Fruit fly (Drosophila melanogaster) whole organism, wandering third instar larva: Measurements from ENCODE around the gene CG33169.
A peak's percentile ranks its signal among the peaks of the same experiment; 100 is the strongest.

ENCODE experiments used
- Abd-B ChIP-seq: fragments of >200 bp; optimal IDR thresholded peaks from 2 replicates; lab custom pipeline; 2017; ENCODE audit warnings: missing biosample characterization, missing genetic modification characterization
- CG32264 ChIP-seq: fragments of 200-800 bp; sonication (Bioruptor generic); optimal IDR thresholded peaks from 2 replicates; lab custom pipeline; 2016; ENCODE audit warnings: missing biosample characterization, missing genetic modification characterization
- CG9705 ChIP-seq: fragments of 200-800 bp; sonication (Bioruptor generic); optimal IDR thresholded peaks from 2 replicates; lab custom pipeline; 2018; ENCODE audit warnings: missing biosample characterization, mild to moderate bottlenecking, missing genetic modification characterization
- CrebA ChIP-seq: fragments of 200-800 bp; sonication (Bioruptor generic); optimal IDR thresholded peaks from 2 replicates; lab custom pipeline; 2016; ENCODE audit warnings: missing biosample characterization, mild to moderate bottlenecking, missing genetic modification characterization, borderline replicate concordance
- Dfd ChIP-seq: fragments of >200 bp; optimal IDR thresholded peaks from 2 replicates; lab custom pipeline; 2017; ENCODE audit warnings: missing biosample characterization, missing genetic modification characterization
- Dif ChIP-seq: fragments of 200-275, 200-300 bp; sonication (Bioruptor generic); optimal IDR thresholded peaks from 2 replicates; lab custom pipeline; 2018; ENCODE audit warnings: missing biosample characterization, missing genetic modification characterization; ENCODE audit not compliant: partially characterized antibody
- HLH106 ChIP-seq: fragments of 200-800 bp; optimal IDR thresholded peaks from 3 replicates; lab custom pipeline; 2019; ENCODE audit warnings: missing biosample characterization, mild to moderate bottlenecking, missing genetic modification characterization, moderate library complexity
- Hr83 ChIP-seq: fragments of 200-300 bp; sonication (Bioruptor generic); optimal IDR thresholded peaks from 2 replicates; lab custom pipeline; 2016; ENCODE audit warnings: missing biosample characterization, mild to moderate bottlenecking, missing genetic modification characterization, moderate library complexity; ENCODE audit not compliant: poor library complexity, severe bottlenecking
- Jra ChIP-seq: sonication (Bioruptor generic); optimal IDR thresholded peaks from 2 replicates; lab custom pipeline; 2016; ENCODE audit warnings: missing biosample characterization, missing genetic modification characterization
- Mio ChIP-seq: sonication (Bioruptor generic); optimal IDR thresholded peaks from 2 replicates; lab custom pipeline; 2016; ENCODE audit warnings: missing biosample characterization, missing genetic modification characterization
- Myc ChIP-seq: fragments of >200 bp; optimal IDR thresholded peaks from 2 replicates; lab custom pipeline; 2017
- N ChIP-seq: fragments of >200 bp; optimal IDR thresholded peaks from 2 replicates; lab custom pipeline; 2018; ENCODE audit warnings: missing biosample characterization, missing external identifiers, missing genetic modification characterization
- Rel ChIP-seq, 2 experiments: fragments of 200-800 bp; sonication (Bioruptor generic) in 1 of 2; optimal IDR thresholded peaks; 2 replicates in 1 of 2; 3 replicates in 1 of 2; lab custom pipeline; 2016 to 2019; ENCODE audit warnings: mild to moderate bottlenecking in 2 of 2, missing biosample characterization in 2 of 2, missing genetic modification characterization in 2 of 2, moderate library complexity in 1 of 2
- Sp1 ChIP-seq: fragments of 200-800 bp; sonication (Bioruptor generic); optimal IDR thresholded peaks from 3 replicates; lab custom pipeline; 2019; ENCODE audit warnings: missing biosample characterization, mild to moderate bottlenecking, missing genetic modification characterization, moderate library complexity
- Vsx2 ChIP-seq: fragments of 200-300, 225-300 bp; sonication (Bioruptor generic); optimal IDR thresholded peaks from 2 replicates; lab custom pipeline; 2018; ENCODE audit warnings: missing biosample characterization, missing genetic modification characterization; ENCODE audit not compliant: partially characterized antibody
- br ChIP-seq: fragments of 200-800 bp; sonication (Bioruptor generic); optimal IDR thresholded peaks from 2 replicates; lab custom pipeline; 2016; ENCODE audit warnings: missing biosample characterization, missing genetic modification characterization
- brk ChIP-seq: fragments of 200-800 bp; sonication (Bioruptor generic); optimal IDR thresholded peaks from 2 replicates; lab custom pipeline; 2016; ENCODE audit warnings: missing biosample characterization, mild to moderate bottlenecking, missing genetic modification characterization
- dl ChIP-seq, 2 experiments: fragments of 175-275, 200-275 bp in 1 of 2; fragments of 200-275 bp in 1 of 2; sonication (Bioruptor generic); optimal IDR thresholded peaks; lab custom pipeline; 2018; ENCODE audit warnings: mild to moderate bottlenecking in 2 of 2, missing biosample characterization in 2 of 2, missing genetic modification characterization in 2 of 2, moderate library complexity in 2 of 2; ENCODE audit not compliant: partially characterized antibody in 2 of 2, insufficient read depth in 1 of 2
- dmrt93B ChIP-seq: fragments of 200-800 bp; sonication (Bioruptor generic); optimal IDR thresholded peaks from 2 replicates; lab custom pipeline; 2018; ENCODE audit warnings: missing biosample characterization, mild to moderate bottlenecking, missing genetic modification characterization
- dsf ChIP-seq: sonication (Bioruptor generic); optimal IDR thresholded peaks from 2 replicates; lab custom pipeline; 2016; ENCODE audit warnings: missing biosample characterization, missing genetic modification characterization, borderline replicate concordance
- ey ChIP-seq: fragments of 200-800 bp; sonication (Bioruptor generic); optimal IDR thresholded peaks from 2 replicates; lab custom pipeline; 2016; ENCODE audit warnings: missing biosample characterization, missing genetic modification characterization
- fru ChIP-seq: fragments of 200-800 bp; sonication (Bioruptor generic); optimal IDR thresholded peaks from 3 replicates; lab custom pipeline; 2016; ENCODE audit warnings: missing biosample characterization, mild to moderate bottlenecking, missing genetic modification characterization
- h ChIP-seq: fragments of 200-800 bp; sonication (Bioruptor generic); optimal IDR thresholded peaks from 3 replicates; lab custom pipeline; 2016; ENCODE audit warnings: missing biosample characterization, mild to moderate bottlenecking, missing genetic modification characterization
- jim ChIP-seq: fragments of 175-275, 200-325 bp; sonication (Bioruptor generic); optimal IDR thresholded peaks from 2 replicates; lab custom pipeline; 2016; ENCODE audit warnings: missing biosample characterization, mild to moderate bottlenecking, missing genetic modification characterization
- lola ChIP-seq: fragments of >200 bp; optimal IDR thresholded peaks from 2 replicates; lab custom pipeline; 2017; ENCODE audit warnings: missing biosample characterization, missing genetic modification characterization
- pan ChIP-seq: fragments of >200 bp; optimal IDR thresholded peaks from 2 replicates; lab custom pipeline; 2017
- rgr ChIP-seq: fragments of 200-800 bp; sonication (Bioruptor generic); optimal IDR thresholded peaks from 3 replicates; lab custom pipeline; 2016; ENCODE audit warnings: missing biosample characterization, mild to moderate bottlenecking, missing genetic modification characterization
- sage ChIP-seq: fragments of 200-800 bp; sonication (Bioruptor generic); optimal IDR thresholded peaks from 2 replicates; lab custom pipeline; 2016; ENCODE audit warnings: missing biosample characterization, mild to moderate bottlenecking, missing genetic modification characterization
- tai ChIP-seq: sonication (Bioruptor generic); optimal IDR thresholded peaks from 2 replicates; lab custom pipeline; 2016; ENCODE audit warnings: missing biosample characterization, missing genetic modification characterization
- woc ChIP-seq: sonication (Bioruptor generic); optimal IDR thresholded peaks from 2 replicates; lab custom pipeline; 2016; ENCODE audit warnings: missing biosample characterization, mild to moderate bottlenecking, missing genetic modification characterization

The CG33169 gene

DNA sequence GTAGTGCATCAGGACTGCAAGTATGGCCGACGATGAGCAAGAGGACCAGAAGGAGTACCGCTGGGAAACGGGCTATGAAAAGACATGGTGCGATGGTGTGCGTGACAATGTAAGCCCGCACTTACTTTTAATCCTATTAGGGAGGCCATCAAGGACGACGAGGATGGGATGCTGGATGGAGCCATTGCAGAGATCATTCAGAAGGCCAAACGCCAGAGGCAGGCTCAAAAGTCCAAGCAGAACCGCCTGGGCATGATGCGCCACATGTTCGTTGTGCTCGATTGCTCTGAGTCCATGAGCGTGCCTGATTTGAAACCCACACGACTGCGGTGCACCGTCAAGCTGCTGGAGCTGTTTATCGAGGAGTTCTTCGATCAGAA lies 15.7 kb downstream of the CG33169 start:
- TF ChIP-seq tai (GFP tag; lab: Kevin White, UChicago) (no peak), Myc (no peak), rgr (GFP tag; lab: Kevin White, UChicago) (no peak), CG32264 (GFP tag; lab: Kevin White, UChicago) (no peak), Mio (GFP tag; lab: Kevin White, UChicago) (no peak), lola (no peak), N (GFP tag; lab: Kevin White, UChicago) (no peak), Hr83 (GFP tag; lab: Kevin White, UChicago) (no peak), HLH106 (no peak)

DNA sequence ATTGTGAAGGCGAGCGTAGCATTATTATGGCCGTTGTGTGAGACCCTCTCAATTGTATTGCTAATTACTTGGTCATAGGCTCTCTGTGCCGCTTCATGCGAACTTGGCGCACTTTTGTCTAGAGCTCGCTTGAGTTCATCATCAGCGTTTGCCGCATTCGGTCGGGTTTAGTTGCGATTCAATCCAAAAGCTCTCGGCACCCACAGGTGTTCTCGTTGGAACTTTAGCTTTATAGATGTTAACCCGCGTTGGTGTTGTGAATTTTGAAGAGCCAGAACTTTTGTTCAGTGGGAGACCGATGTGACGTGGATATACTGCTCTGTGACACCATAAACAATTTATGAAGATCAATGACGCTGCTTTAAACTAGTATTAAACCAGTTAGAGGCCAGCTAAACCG lies 17.2 kb downstream of the CG33169 start, which contains the start of gene slif:
Gene slif, plus strand, starts transcription at position 132 of the 400 bp plus-strand sequence.
- no peak for TF ChIP-seq ey (GFP tag; lab: Kevin White, UChicago)
- no peak for TF ChIP-seq jim (GFP tag; lab: Kevin White, UChicago)
- TF ChIP-seq pan (lab: Kevin White, UChicago): no peak
- TF ChIP-seq Dif (GFP tag; lab: Kevin White, UChicago): no peak
- no peak for TF ChIP-seq dl (GFP tag; optimal IDR thresholded peaks at IDR 0.05; lab: Kevin White, UChicago; ENCODE audit: insufficient read depth in 1 of 2, partially characterized antibody in 2 of 2)
- TF ChIP-seq Vsx2 (GFP tag; lab: Kevin White, UChicago): no peak
- TF ChIP-seq woc (GFP tag; lab: Kevin White, UChicago): no peak
- TF ChIP-seq CrebA (GFP tag; lab: Kevin White, UChicago): no peak
- no peak for TF ChIP-seq HLH106

DNA sequence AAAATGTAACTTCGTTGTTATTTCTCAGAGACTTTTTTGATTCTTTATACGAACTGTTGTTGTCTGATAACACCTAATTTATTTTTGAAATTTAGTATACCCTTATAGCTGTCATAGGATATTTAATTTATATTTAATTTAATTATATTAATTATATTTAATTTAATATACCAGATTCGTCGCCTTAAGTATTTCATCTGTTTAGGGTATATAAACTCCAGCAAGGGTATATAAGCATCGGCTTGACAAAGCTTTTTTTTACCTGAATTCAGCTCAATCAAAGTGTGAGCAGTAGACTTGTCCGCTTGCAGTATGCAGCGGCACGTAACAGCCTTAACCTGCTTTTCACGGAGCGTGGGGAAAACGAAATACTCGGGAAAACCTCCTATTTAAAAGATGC lies 20.0 kb downstream of the CG33169 start:
- TF ChIP-seq br (GFP tag; lab: Kevin White, UChicago) (no peak), ey (GFP tag; lab: Kevin White, UChicago) (no peak), woc (GFP tag; lab: Kevin White, UChicago) (no peak), HLH106 (no peak), CrebA (GFP tag; lab: Kevin White, UChicago) (no peak)

DNA sequence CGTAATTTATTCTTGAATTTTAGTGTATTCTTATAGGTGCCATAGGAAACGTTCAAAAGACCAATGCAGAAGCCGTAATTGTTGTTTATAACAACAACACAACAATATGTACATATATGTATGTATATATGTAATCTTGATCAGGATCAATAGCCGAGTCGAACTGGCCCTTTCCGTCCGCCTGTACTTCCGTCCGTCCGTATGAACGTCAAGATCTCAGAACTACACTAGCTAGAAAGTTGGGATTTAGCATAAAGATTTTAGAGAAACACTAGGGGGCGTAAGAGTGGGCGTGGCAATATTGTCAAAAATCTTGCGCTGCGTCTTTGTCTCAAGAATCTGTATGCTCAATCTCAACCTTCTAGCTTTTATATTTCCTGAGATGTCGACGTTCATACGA lies 20.8 kb downstream of the CG33169 start:
- no peak for TF ChIP-seq dmrt93B (GFP tag; lab: Kevin White, UChicago)
- peak; percentile 39 for TF ChIP-seq Dfd (GFP tag; lab: Kevin White, UChicago)

DNA sequence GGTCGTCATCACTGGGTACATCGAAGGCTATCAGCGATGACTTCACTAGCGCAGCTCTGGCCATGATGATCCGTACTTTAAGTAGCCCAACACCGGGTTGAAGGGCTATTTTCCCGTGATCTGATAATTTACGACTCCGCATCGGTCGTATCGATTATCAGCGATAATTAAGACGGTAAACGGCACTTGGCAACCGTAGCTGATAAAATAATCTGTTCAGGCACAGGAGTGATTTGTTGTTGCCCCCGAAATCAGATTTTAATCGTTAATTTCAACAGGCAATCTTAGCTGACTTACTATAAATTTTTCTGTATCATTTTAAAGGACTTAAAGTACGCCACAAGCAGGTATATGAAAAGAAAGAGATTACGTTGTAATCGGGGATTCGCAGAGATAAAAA lies 22.2 kb downstream of the CG33169 start:
- TF ChIP-seq dsf (GFP tag; lab: Kevin White, UChicago) (no peak), lola (no peak), Rel (GFP tag; optimal IDR thresholded peaks at IDR 0.05; lab: Kevin White, UChicago) (no peak), Rel (tag; optimal IDR thresholded peaks at IDR 0.05; lab: Kevin White, UChicago) (no peak), Sp1 (GFP tag; lab: Kevin White, UChicago) (no peak), Abd-B (no peak), HLH106 (no peak), fru (GFP tag; lab: Kevin White, UChicago) (no peak), h (no peak), Jra (GFP tag; lab: Kevin White, UChicago) (no peak), brk (GFP tag; lab: Kevin White, UChicago) (no peak), rgr (GFP tag; lab: Kevin White, UChicago) (no peak), Dif (GFP tag; lab: Kevin White, UChicago) (no peak), sage (GFP tag; lab: Kevin White, UChicago) (no peak), CrebA (GFP tag; lab: Kevin White, UChicago) (no peak), CG9705 (GFP tag; lab: Kevin White, UChicago) (no peak)

DNA sequence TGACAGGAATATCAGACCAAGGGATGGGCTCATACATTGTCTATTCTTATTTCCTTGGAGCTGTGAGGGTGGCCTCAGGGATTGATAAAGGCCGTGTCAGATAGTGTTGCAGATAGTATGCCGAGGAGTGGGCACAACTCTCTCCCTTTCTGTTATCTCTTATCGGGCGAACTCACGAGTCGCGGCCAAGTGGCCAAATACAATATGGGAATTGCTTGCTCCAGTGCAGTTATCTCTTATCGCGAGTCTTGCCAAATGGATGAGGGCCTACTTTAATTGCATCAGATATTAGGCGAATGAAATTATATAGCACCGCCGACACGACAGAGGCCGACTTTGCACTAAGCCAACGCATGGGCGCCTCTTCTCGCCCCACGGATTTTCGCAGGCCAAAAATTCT lies 23.3 kb downstream of the CG33169 start:
- TF ChIP-seq CG32264 (GFP tag; lab: Kevin White, UChicago): no peak
- no peak for TF ChIP-seq lola
- no peak for TF ChIP-seq CG9705 (GFP tag; lab: Kevin White, UChicago)
- peak; percentile 62 for TF ChIP-seq h
- no peak for TF ChIP-seq Myc
